Fruit fly (Drosophila melanogaster): Measurements from ENCODE around the gene Irp-1A.
A peak's percentile ranks its signal among the peaks of the same experiment; 100 is the strongest.

Gene Irp-1A

dm6 chr3R:22726031-22726770, 1.8 kb upstream of the Irp-1A start, which contains the start of gene RNF220:
Gene RNF220, minus strand, starts transcription at chr3R:22726414.
- TF ChIP-seq inv (GFP tag; IDR thresholded peaks at IDR 0.05; ENCODE audit: partially characterized antibody) (peak; percentile 48; the same call in 1 of the 2 replicates), D19A (tag; optimal IDR thresholded peaks at IDR 0.05) (peak; percentile 1), Rx (GFP tag; IDR thresholded peaks at IDR 0.05) (no peak), Side (GFP tag; optimal IDR thresholded peaks at IDR 0.05) (no peak), en (GFP tag; optimal IDR thresholded peaks at IDR 0.05) (no peak), Dad (GFP tag; optimal IDR thresholded peaks at IDR 0.05) (no peak), Dp (GFP tag; optimal IDR thresholded peaks at IDR 0.05) (peak; percentile 24), zfh2 (GFP tag; optimal IDR thresholded peaks at IDR 0.05) (no peak), nerfin-2 (GFP tag; IDR thresholded peaks at IDR 0.05; ENCODE audit: partially characterized antibody) (no peak; the same call in 1 of the 2 replicates), CG2116 (GFP tag; optimal IDR thresholded peaks at IDR 0.05) (peak; percentile 46), CG10565 (GFP tag; optimal IDR thresholded peaks at IDR 0.05) (no peak), dm (GFP tag; optimal IDR thresholded peaks at IDR 0.05) (peak; percentile 30), Opbp (GFP tag; IDR thresholded peaks at IDR 0.05; ENCODE audit: partially characterized antibody) (peak; percentile 76), Sry-β (GFP tag; optimal IDR thresholded peaks at IDR 0.05) (no peak), CG2678 (tag; optimal IDR thresholded peaks at IDR 0.05) (peak; percentile 35), amos (GFP tag; IDR thresholded peaks at IDR 0.05; ENCODE audit: partially characterized antibody) (peak; percentile 82), zf30C (GFP tag; optimal IDR thresholded peaks at IDR 0.05) (no peak), CG9437 (GFP tag; optimal IDR thresholded peaks at IDR 0.05) (peak; percentile 97), Deaf1 (tag; optimal IDR thresholded peaks at IDR 0.05) (no peak), CG15601 (tag; optimal IDR thresholded peaks at IDR 0.05) (no peak), CG15269 (tag; optimal IDR thresholded peaks at IDR 0.05) (peak; percentile 4), Rfx (GFP tag; IDR thresholded peaks at IDR 0.05) (peak; percentile 38; the same call in 1 of the 2 replicates), Hr51 (GFP tag; optimal IDR thresholded peaks at IDR 0.05) (peak in 1 of 2 experiments; percentile 31), Ets97D (GFP tag; optimal IDR thresholded peaks at IDR 0.05) (peak; percentile 20), vnd (GFP tag; IDR thresholded peaks at IDR 0.05; ENCODE audit: partially characterized antibody) (peak; percentile 11), Ptx1 (GFP tag; IDR thresholded peaks at IDR 0.05) (peak; percentile 8; the same call in 1 of the 2 replicates), CG8281 (tag; optimal IDR thresholded peaks at IDR 0.05) (no peak), Mrtf (GFP tag; IDR thresholded peaks at IDR 0.05) (no peak), toy (GFP tag; IDR thresholded peaks at IDR 0.05) (no peak), CG10209 (GFP tag; optimal IDR thresholded peaks at IDR 0.05) (no peak), CG12659 (GFP tag; optimal IDR thresholded peaks at IDR 0.05) (peak; percentile 33), CG13287 (GFP tag; IDR thresholded peaks at IDR 0.05; ENCODE audit: partially characterized antibody) (peak; percentile 70), CG14860 (GFP tag; IDR thresholded peaks at IDR 0.05; ENCODE audit: partially characterized antibody) (no peak; the same call in 2 of the 3 replicates), zen2 (GFP tag; IDR thresholded peaks at IDR 0.05; ENCODE audit: partially characterized antibody) (peak; percentile 60), HLH4C (GFP tag; IDR thresholded peaks at IDR 0.05; ENCODE audit: partially characterized antibody) (no peak; the same call in 1 of the 3 replicates), CG14441 (GFP tag; IDR thresholded peaks at IDR 0.05) (0 out of 2 replicates have a peak, but pooled peaks have one; percentile 4), kni (GFP tag; optimal IDR thresholded peaks at IDR 0.05) (no peak), Antp (GFP tag; optimal IDR thresholded peaks at IDR 0.05) (no peak), Dll (GFP tag; IDR thresholded peaks at IDR 0.05; ENCODE audit: partially characterized antibody) (peak; percentile 77), trh (GFP tag; optimal IDR thresholded peaks at IDR 0.05) (no peak), Vsx1 (GFP tag; optimal IDR thresholded peaks at IDR 0.05) (no peak), jumu (GFP tag; optimal IDR thresholded peaks at IDR 0.05) (no peak), Mes4 (GFP tag; optimal IDR thresholded peaks at IDR 0.05) (no peak), CoRest (tag; optimal IDR thresholded peaks at IDR 0.05) (peak; percentile 55), bcd (GFP tag; optimal IDR thresholded peaks at IDR 0.05) (peak; percentile 28), CG7839 (tag; optimal IDR thresholded peaks at IDR 0.05) (peak; percentile 39), CG14667 (GFP tag; IDR thresholded peaks at IDR 0.05) (0 out of 2 replicates have a peak, but pooled peaks have one; percentile 8)
